Fruit fly (Drosophila melanogaster) whole organism, adult: Measurements from ENCODE around the gene CG10163.

Source experiments
- CG11617 ChIP-seq: fragments of 200-800 bp; sonication (Bioruptor generic); optimal IDR thresholded peaks from 2 replicates; lab custom pipeline; 2017; ENCODE audit warnings: mild to moderate bottlenecking, missing biosample characterization, missing genetic modification reagents, missing genetic modification characterization
- CG7101 ChIP-seq: fragments of 200-800 bp; sonication (Bioruptor generic); optimal IDR thresholded peaks from 2 replicates; lab custom pipeline; 2018; ENCODE audit warnings: missing biosample characterization, mild to moderate bottlenecking, missing genetic modification characterization, moderate library complexity
- Clk ChIP-seq: fragments of 200-800 bp; sonication (Bioruptor generic); optimal IDR thresholded peaks from 2 replicates; lab custom pipeline; 2017; ENCODE audit warnings: missing biosample characterization, missing genetic modification characterization
- cnc ChIP-seq, 2 experiments: fragments of >200 bp; optimal IDR thresholded peaks; 2 replicates each; lab custom pipeline; 2017
- kay ChIP-seq: fragments of 200-800 bp; sonication (Bioruptor generic); peaks from one replicate; lab custom pipeline; 2016; ENCODE audit warnings: missing biosample characterization, missing genetic modification characterization, borderline replicate concordance
- pad ChIP-seq: fragments of 200-800 bp; sonication (Bioruptor generic); optimal IDR thresholded peaks from 3 replicates; lab custom pipeline; 2017; ENCODE audit warnings: missing biosample characterization, missing genetic modification characterization, mild to moderate bottlenecking, moderate library complexity, missing genetic modification reagents

dm6 chr3L:6262644-6263404 lies 4.3 kb upstream of the CG10163 start, which contains the start of gene Ldh:
- TF ChIP-seq kay (GFP tag; lab: Kevin White, UChicago) (no peak), cnc (optimal IDR thresholded peaks at IDR 0.05; lab: Kevin White, UChicago) (no peak), CG7101 (tag; lab: Kevin White, UChicago) (peak; percentile 88), CG11617 (peak; percentile 90), Clk (GFP tag; lab: Kevin White, UChicago) (peak; percentile 51), pad (peak; percentile 45)
